Worm (Caenorhabditis elegans): ENCODE results near the gene ZC21.10.

ZC21.10 gene

ce11 chrIII:8524773-8525172 is 5.1 kb upstream of the ZC21.10 start, which contains the start of gene idpp-15:
Gene idpp-15, plus strand, starts transcription at chrIII:8525073.
- no peak for TF ChIP-seq hmg-20 (GFP tag; IDR thresholded peaks at IDR 0.05)
- no peak for TF ChIP-seq B0261.1 (tag; optimal IDR thresholded peaks at IDR 0.05)
- no peak for TF ChIP-seq snpc-4 (GFP tag; optimal IDR thresholded peaks at IDR 0.05)
- no peak for TF ChIP-seq snpc-4 (tag; optimal IDR thresholded peaks at IDR 0.05)
- TF ChIP-seq nhr-27 (tag; optimal IDR thresholded peaks at IDR 0.05): no peak
- no peak for TF ChIP-seq D2030.7 (GFP tag; IDR thresholded peaks at IDR 0.05)
- no peak for TF ChIP-seq ztf-28 (GFP tag; IDR thresholded peaks at IDR 0.05)
- TF ChIP-seq tbp1 (GFP tag; optimal IDR thresholded peaks at IDR 0.05): no peak
- no peak for TF ChIP-seq hrde-1 (tag; optimal IDR thresholded peaks at IDR 0.05; ENCODE audit: borderline replicate concordance)

DNA sequence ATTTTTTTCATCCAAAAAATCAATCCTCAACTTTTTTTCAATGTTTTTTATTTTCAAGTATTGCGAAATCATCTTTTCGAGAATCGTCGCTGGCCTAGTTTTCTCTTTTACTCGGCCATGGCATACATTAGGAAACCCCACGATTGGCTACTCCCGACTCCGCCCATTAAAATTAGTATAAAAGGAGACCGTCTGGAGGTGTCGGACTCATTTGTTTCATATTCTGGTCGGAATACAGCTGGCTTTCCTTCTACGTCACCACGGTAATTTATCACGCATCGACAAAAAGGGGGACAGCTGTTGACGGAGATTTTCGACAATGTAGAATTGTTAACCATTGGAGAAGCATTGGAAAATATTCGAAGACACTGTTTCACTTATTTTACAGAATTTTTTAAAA is 870 bp upstream of the ZC21.10 start:
- TF ChIP-seq nfyb-1 (GFP tag; IDR thresholded peaks at IDR 0.05) (peak; percentile 98), cebp-1 (GFP tag; IDR thresholded peaks at IDR 0.05) (peak; percentile 93), cebp-1 (tag; optimal IDR thresholded peaks at IDR 0.05) (peak; percentile 99), hsf-1 (GFP tag; IDR thresholded peaks at IDR 0.05) (peak; percentile 70; the same call in 1 of the 2 replicates), ztf-25 (GFP tag; IDR thresholded peaks at IDR 0.05) (no peak), ceh-27 (GFP tag; optimal IDR thresholded peaks at IDR 0.05) (peak; percentile 14), attf-5 (GFP tag; optimal IDR thresholded peaks at IDR 0.05) (peak; percentile 37), sdz-38 (tag; optimal IDR thresholded peaks at IDR 0.05) (no peak)

ce11 chrIII:8533900-8534299 is 4.0 kb downstream of the ZC21.10 start:
- no peak for TF ChIP-seq madf-10 (tag; optimal IDR thresholded peaks at IDR 0.05)
- no peak for TF ChIP-seq egl-44 (GFP tag; IDR thresholded peaks at IDR 0.05)
- TF ChIP-seq hlh-12 (tag; optimal IDR thresholded peaks at IDR 0.05): no peak

- TF ChIP-seq aptf-3 (GFP tag; IDR thresholded peaks at IDR 0.05) (no peak), ceh-40 (GFP tag; IDR thresholded peaks at IDR 0.05) (no peak), F33H1.4 (GFP tag; IDR thresholded peaks at IDR 0.05) (no peak), chd-7 (tag; optimal IDR thresholded peaks at IDR 0.05) (no peak), ztf-3 (GFP tag; optimal IDR thresholded peaks at IDR 0.05) (no peak), Y56A3A.18 (GFP tag; IDR thresholded peaks at IDR 0.05) (no peak), madf-3 (GFP tag; IDR thresholded peaks at IDR 0.05) (no peak), attf-6 (GFP tag; IDR thresholded peaks at IDR 0.05) (no peak), attf-5 (GFP tag; optimal IDR thresholded peaks at IDR 0.05) (no peak), B0336.3 (GFP tag; IDR thresholded peaks at IDR 0.05) (no peak), hsf-1 (GFP tag; IDR thresholded peaks at IDR 0.05) (no peak), Y53G8AR.9 (GFP tag; conservative IDR thresholded peaks at IDR 0.05) (no peak)
Observed at ce11 chrIII:8534647-8535181, 4.8 kb downstream of the ZC21.10 start, which contains the start of gene trp-1. Gene trp-1, plus strand, starts transcription at chrIII:8535131.

DNA sequence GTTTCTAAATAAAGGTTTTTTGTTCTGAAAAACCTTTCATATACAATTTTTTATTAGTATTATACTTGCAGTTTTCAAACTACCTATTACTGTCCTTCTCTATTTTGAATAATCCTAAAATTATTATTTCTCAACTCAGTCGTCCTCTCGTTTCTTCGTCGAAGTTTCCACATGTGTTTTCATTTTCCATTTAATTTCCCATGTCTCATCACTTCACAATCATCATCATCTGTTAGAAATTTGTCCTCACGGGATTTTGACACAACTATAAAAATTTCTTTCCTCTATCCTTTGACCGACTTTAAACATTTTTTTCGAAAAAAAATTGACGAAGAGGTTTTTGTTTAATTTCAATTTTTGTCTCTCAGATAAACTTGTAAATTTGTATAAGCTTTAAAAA is 5.6 kb downstream of the ZC21.10 start:
- TF ChIP-seq C17E4.6 (GFP tag; IDR thresholded peaks at IDR 0.05) (no peak), aptf-2 (GFP tag; conservative IDR thresholded peaks at IDR 0.05) (no peak), sdz-38 (tag; optimal IDR thresholded peaks at IDR 0.05) (no peak), ama-1 (optimal IDR thresholded peaks at IDR 0.05) (no peak), ama-1 (GFP tag; optimal IDR thresholded peaks at IDR 0.05) (no peak), athp-1 (tag; optimal IDR thresholded peaks at IDR 0.05) (no peak), F33H1.4 (GFP tag; IDR thresholded peaks at IDR 0.05) (no peak), F55B11.4 (tag; optimal IDR thresholded peaks at IDR 0.05; ENCODE audit: borderline replicate concordance, insufficient read depth) (no peak), die-1 (tag; optimal IDR thresholded peaks at IDR 0.05) (no peak), egl-44 (GFP tag; IDR thresholded peaks at IDR 0.05) (no peak), ccch-3 (GFP tag; optimal IDR thresholded peaks at IDR 0.05) (no peak), attf-5 (GFP tag; optimal IDR thresholded peaks at IDR 0.05) (no peak), madf-3 (GFP tag; IDR thresholded peaks at IDR 0.05) (no peak), dox-1 (GFP tag; IDR thresholded peaks at IDR 0.05) (no peak), hlh-12 (tag; optimal IDR thresholded peaks at IDR 0.05) (no peak), Y79H2A.3 (GFP tag; conservative IDR thresholded peaks at IDR 0.05) (no peak), pha-4 (tag; optimal IDR thresholded peaks at IDR 0.05) (no peak), efl-1 (GFP tag; optimal IDR thresholded peaks at IDR 0.05) (no peak)

Data from whole organism, young adult.